Fruit fly (Drosophila melanogaster): Measurements from ENCODE around the gene Svil.

Svil gene

DNA sequence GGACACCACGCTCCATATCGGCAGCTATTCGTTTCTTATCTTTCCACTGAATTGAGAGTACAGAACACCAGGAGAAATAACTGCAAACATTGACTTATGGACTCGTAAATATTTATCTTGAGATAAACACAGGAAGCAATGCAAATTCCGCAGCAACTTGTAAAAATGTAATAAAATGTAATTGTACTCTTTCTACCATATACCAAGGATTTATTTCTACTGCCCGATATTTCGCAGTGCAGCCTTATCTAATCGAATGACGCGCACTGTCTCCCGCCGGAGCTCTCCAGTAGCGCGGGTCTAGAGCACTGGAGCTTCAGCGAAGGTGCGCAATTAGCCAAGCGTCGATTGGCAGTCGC, 116.7 kb downstream of the Svil start:
- peak; percentile 67 for TF ChIP-seq CG34367 (tag; optimal IDR thresholded peaks at IDR 0.05)
- TF ChIP-seq CG4496 (GFP tag; IDR thresholded peaks at IDR 0.05), result peak; percentile 92
- TF ChIP-seq CG8301 (tag; optimal IDR thresholded peaks at IDR 0.05), result peak; percentile 87
- peak; percentile 94 for TF ChIP-seq Snoo (tag; optimal IDR thresholded peaks at IDR 0.05)
- TF ChIP-seq CG9948 (tag; optimal IDR thresholded peaks at IDR 0.05), result peak; percentile 80
- peak; percentile 65 for TF ChIP-seq rn (GFP tag; IDR thresholded peaks at IDR 0.05)
- TF ChIP-seq CG15710 (tag; optimal IDR thresholded peaks at IDR 0.05), result peak; percentile 82
- peak; percentile 93 for TF ChIP-seq Pif1A (GFP tag; optimal IDR thresholded peaks at IDR 0.05)
- TF ChIP-seq gl (tag; optimal IDR thresholded peaks at IDR 0.05), result peak; percentile 90
- TF ChIP-seq Ets98B (GFP tag; IDR thresholded peaks at IDR 0.05), result peak; percentile 86
- TF ChIP-seq CG8159 (tag; optimal IDR thresholded peaks at IDR 0.05), result peak; percentile 92
- peak; percentile 89 for TF ChIP-seq Pif1B (GFP tag; optimal IDR thresholded peaks at IDR 0.05)
- peak; percentile 81 for TF ChIP-seq CG12605 (GFP tag; IDR thresholded peaks at IDR 0.05)
- TF ChIP-seq CG14655 (GFP tag; optimal IDR thresholded peaks at IDR 0.05), result peak; percentile 87
- peak; percentile 2 for TF ChIP-seq EcR (GFP tag; optimal IDR thresholded peaks at IDR 0.05)
- TF ChIP-seq CG17806 (tag; optimal IDR thresholded peaks at IDR 0.05), result peak; percentile 85
- TF ChIP-seq D1 (tag; optimal IDR thresholded peaks at IDR 0.05), result no peak
- peak; percentile 80 for TF ChIP-seq fd96Ca (GFP tag; IDR thresholded peaks at IDR 0.05)
- peak; percentile 85 for TF ChIP-seq CG32121 (GFP tag; IDR thresholded peaks at IDR 0.05)
- peak; percentile 27; the same call in 1 of the 2 replicates for TF ChIP-seq CG10348 (GFP tag; IDR thresholded peaks at IDR 0.05)
- peak; percentile 59 for TF ChIP-seq CG13204 (GFP tag; optimal IDR thresholded peaks at IDR 0.05)

DNA sequence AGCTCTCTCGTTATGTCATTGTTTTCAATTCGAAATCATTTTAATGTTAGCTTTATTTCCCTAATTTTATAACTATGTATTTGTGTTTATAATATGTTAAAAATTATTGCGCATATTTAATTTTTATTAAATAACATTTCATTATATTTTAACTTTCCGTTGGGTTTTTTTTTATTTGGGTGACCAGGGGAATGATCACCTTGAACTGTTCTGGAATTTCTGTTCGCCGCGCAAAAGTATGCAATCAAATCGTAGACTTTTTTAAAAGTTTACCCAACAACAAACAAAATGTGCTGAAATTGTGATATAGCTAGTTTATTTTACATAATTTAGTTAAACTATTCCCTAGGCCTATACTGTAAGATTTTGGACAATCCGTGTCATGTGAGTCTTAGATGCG, 121.6 kb downstream of the Svil start:
- no peak for TF ChIP-seq CG8301 (tag; optimal IDR thresholded peaks at IDR 0.05)
- TF ChIP-seq rn (GFP tag; IDR thresholded peaks at IDR 0.05), result no peak
- TF ChIP-seq fd96Ca (GFP tag; IDR thresholded peaks at IDR 0.05), result no peak

DNA sequence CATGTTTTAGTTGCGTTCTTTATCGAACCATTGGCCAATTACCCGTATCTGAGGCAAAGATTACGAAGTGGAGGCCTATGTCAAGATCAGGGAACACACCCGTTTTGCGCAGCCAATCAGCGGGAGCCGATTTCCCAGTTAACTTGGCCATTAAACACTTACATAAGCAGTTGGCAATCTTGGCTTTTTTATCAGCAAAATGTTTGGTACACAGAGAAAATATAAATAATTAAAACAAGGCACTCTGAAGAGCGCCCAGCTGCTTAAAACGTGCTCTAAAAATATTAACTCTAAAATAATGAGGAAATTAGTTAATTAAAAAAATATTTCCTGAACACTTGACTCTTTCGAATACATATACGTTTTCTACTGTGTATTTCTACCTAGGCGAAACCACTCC, 124.3 kb downstream of the Svil start:
- peak; percentile 39 for TF ChIP-seq CG8159 (tag; optimal IDR thresholded peaks at IDR 0.05)
- TF ChIP-seq Pif1B (GFP tag; optimal IDR thresholded peaks at IDR 0.05), result peak; percentile 39
- peak; percentile 28 for TF ChIP-seq CG15710 (tag; optimal IDR thresholded peaks at IDR 0.05)
- TF ChIP-seq CG17806 (tag; optimal IDR thresholded peaks at IDR 0.05), result peak; percentile 36
- TF ChIP-seq CG9948 (tag; optimal IDR thresholded peaks at IDR 0.05), result peak; percentile 9
- TF ChIP-seq Pif1A (GFP tag; optimal IDR thresholded peaks at IDR 0.05), result peak; percentile 43
- TF ChIP-seq CG4496 (GFP tag; IDR thresholded peaks at IDR 0.05), result peak; percentile 14; the same call in 1 of the 3 replicates
- no peak for TF ChIP-seq CG10348 (GFP tag; IDR thresholded peaks at IDR 0.05)
- no peak for TF ChIP-seq CG32121 (GFP tag; IDR thresholded peaks at IDR 0.05)
- peak; percentile 23 for TF ChIP-seq Snoo (tag; optimal IDR thresholded peaks at IDR 0.05)

DNA sequence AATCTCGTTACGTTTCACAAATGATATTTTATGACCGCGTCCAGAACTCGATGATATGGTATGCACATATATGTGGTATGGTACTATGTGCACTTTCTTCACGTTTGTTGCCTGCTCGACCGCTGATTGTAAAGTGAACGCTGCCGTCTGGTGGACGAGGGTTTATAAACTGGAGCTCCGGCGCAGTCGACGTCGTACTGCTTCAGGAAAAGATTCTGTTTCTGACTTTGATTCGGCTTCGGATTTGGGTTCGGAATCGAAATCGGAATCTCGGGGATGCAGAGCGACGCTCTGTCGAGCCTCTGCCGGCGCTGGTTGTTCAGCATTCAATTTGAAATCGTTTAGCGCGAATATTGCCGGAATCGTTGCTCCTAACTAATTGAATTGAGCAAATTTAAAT, 126.0 kb downstream of the Svil start, which contains the start of gene CG16758:
Gene CG16758 (minus strand): TSS at position 142 of the 400 bp plus-strand sequence.
- TF ChIP-seq CG4496 (GFP tag; IDR thresholded peaks at IDR 0.05), result 0 out of 3 replicates have a peak, but pooled peaks have one; percentile 12
- TF ChIP-seq CG15710 (tag; optimal IDR thresholded peaks at IDR 0.05), result no peak

DNA sequence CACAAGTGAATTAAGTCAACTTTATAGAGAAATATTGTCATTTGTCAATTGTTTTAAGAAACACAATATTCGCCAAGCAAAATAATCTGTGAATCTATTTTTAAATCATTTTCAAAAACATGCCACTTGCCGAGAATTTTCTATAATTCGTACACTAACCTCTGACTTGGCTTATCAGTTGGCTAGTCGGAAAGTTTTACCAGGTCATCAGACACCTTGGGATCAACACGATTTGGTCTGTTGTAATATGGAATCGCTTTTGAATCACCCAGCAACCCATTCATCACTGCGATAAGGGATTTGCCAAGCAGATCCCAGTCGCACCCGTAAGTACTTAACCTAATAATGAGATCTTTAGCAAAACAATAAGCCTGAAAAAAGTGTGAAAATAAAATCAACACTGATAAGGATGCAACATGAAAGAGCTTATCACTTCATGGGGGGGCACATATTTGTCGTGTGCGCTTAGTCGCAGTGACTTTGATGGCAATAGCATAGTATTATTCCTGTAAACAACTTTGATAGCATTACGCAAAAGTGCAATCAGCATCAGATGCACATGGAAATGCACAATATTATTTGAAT, 126.7 kb downstream of the Svil start:
- TF ChIP-seq CG10348 (GFP tag; IDR thresholded peaks at IDR 0.05) (no peak), Pif1B (GFP tag; optimal IDR thresholded peaks at IDR 0.05) (no peak), rn (GFP tag; IDR thresholded peaks at IDR 0.05) (no peak), Ets98B (GFP tag; IDR thresholded peaks at IDR 0.05) (no peak), CG9948 (tag; optimal IDR thresholded peaks at IDR 0.05) (no peak), CG34367 (tag; optimal IDR thresholded peaks at IDR 0.05) (no peak), CG12605 (GFP tag; IDR thresholded peaks at IDR 0.05) (no peak), CG14655 (GFP tag; optimal IDR thresholded peaks at IDR 0.05) (no peak), Snoo (tag; optimal IDR thresholded peaks at IDR 0.05) (no peak), gl (tag; optimal IDR thresholded peaks at IDR 0.05) (no peak), CG13204 (GFP tag; optimal IDR thresholded peaks at IDR 0.05) (no peak), CG15710 (tag; optimal IDR thresholded peaks at IDR 0.05) (no peak), D1 (tag; optimal IDR thresholded peaks at IDR 0.05) (no peak), CG4496 (GFP tag; IDR thresholded peaks at IDR 0.05) (no peak), CG17806 (tag; optimal IDR thresholded peaks at IDR 0.05) (no peak), fd96Ca (GFP tag; IDR thresholded peaks at IDR 0.05) (no peak), CG8159 (tag; optimal IDR thresholded peaks at IDR 0.05) (no peak), CG8301 (tag; optimal IDR thresholded peaks at IDR 0.05) (no peak), Pif1A (GFP tag; optimal IDR thresholded peaks at IDR 0.05) (no peak), EcR (GFP tag; optimal IDR thresholded peaks at IDR 0.05) (no peak)

DNA sequence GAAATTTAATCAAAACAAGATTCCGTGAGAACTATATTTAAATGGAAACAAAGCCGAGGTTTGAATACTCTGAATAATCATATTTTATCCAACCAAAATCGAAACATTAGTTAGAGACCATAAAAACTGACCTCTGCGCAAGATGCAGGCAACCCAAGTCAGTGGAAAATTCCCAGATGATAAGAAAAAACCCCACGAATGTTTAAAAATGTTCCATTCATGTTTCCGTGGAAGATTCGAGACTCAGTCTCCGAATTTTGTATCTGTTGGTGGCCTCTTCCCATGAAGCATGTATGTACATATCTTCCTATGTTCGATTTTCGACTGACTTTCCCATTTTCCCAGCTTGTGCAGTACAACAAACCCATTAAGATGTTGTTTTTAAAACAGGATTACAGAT, 127.3 kb downstream of the Svil start:
- no peak for TF ChIP-seq CG32121 (GFP tag; IDR thresholded peaks at IDR 0.05)
- no peak for TF ChIP-seq rn (GFP tag; IDR thresholded peaks at IDR 0.05)

DNA sequence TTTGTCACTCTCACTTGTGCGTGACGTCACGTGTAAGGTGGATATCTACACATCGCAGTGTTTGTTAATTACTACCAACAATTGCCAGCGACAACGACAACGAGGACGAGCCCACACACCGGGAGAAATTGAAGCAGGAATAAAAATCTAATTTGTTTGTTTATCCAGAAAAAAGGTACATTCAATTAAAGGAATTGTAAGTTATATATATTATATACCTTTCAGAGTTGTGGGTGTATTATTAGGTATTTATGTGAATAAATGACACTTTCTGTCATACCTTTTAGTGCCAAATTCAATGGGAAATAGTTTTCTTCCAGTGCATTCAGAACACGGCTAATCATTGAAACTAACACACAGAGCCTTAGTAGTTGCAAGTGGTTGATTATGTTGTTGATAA, 137.7 kb downstream of the Svil start:
- no peak for TF ChIP-seq gl (tag; optimal IDR thresholded peaks at IDR 0.05)
- no peak for TF ChIP-seq CG14655 (GFP tag; optimal IDR thresholded peaks at IDR 0.05)
- no peak for TF ChIP-seq CG17806 (tag; optimal IDR thresholded peaks at IDR 0.05)
- TF ChIP-seq CG10348 (GFP tag; IDR thresholded peaks at IDR 0.05), result no peak
- TF ChIP-seq CG12605 (GFP tag; IDR thresholded peaks at IDR 0.05), result no peak
- no peak; the same call in 2 of the 3 replicates for TF ChIP-seq CG4496 (GFP tag; IDR thresholded peaks at IDR 0.05)
- no peak for TF ChIP-seq CG9948 (tag; optimal IDR thresholded peaks at IDR 0.05)
- no peak for TF ChIP-seq fd96Ca (GFP tag; IDR thresholded peaks at IDR 0.05)
- TF ChIP-seq Pif1A (GFP tag; optimal IDR thresholded peaks at IDR 0.05), result no peak
- TF ChIP-seq CG8301 (tag; optimal IDR thresholded peaks at IDR 0.05), result no peak
- no peak for TF ChIP-seq Snoo (tag; optimal IDR thresholded peaks at IDR 0.05)
- TF ChIP-seq D1 (tag; optimal IDR thresholded peaks at IDR 0.05), result no peak
- no peak for TF ChIP-seq CG8159 (tag; optimal IDR thresholded peaks at IDR 0.05)
- TF ChIP-seq CG15710 (tag; optimal IDR thresholded peaks at IDR 0.05), result no peak
- no peak for TF ChIP-seq Ets98B (GFP tag; IDR thresholded peaks at IDR 0.05)
- TF ChIP-seq CG34367 (tag; optimal IDR thresholded peaks at IDR 0.05), result no peak
